Fruit fly (Drosophila melanogaster) whole organism, embryonic: ENCODE measurements around the gene awd.
A peak's percentile ranks its signal among the peaks of the same experiment; 100 is the strongest.

ENCODE experiments used
- Abd-B ChIP-seq: fragments of 200-800 bp; sonication (Bioruptor generic); optimal IDR thresholded peaks from 2 replicates; lab custom pipeline; 2018; ENCODE audit warnings: missing biosample characterization, mild to moderate bottlenecking, missing genetic modification characterization, moderate library complexity
- Antp ChIP-seq: fragments of 200-800 bp; sonication (Bioruptor generic); optimal IDR thresholded peaks from 3 replicates; lab custom pipeline; 2016; ENCODE audit warnings: missing biosample characterization, missing genetic modification characterization
- Atf3 ChIP-seq: fragments of 200-800 bp; sonication (Bioruptor generic); optimal IDR thresholded peaks from 3 replicates; lab custom pipeline; 2016; ENCODE audit warnings: missing biosample characterization, missing genetic modification characterization
- B-H2 ChIP-seq: fragments of 200-800 bp; sonication (Bioruptor generic); optimal IDR thresholded peaks from 2 replicates; lab custom pipeline; 2018; ENCODE audit warnings: missing biosample characterization, mild to moderate bottlenecking, missing genetic modification characterization
- CG10979 ChIP-seq: fragments of 200-800 bp; sonication (Bioruptor generic); optimal IDR thresholded peaks from 2 replicates; lab custom pipeline; 2018; ENCODE audit warnings: missing biosample characterization, mild to moderate bottlenecking, missing genetic modification characterization, moderate library complexity
- CG11398 ChIP-seq: fragments of 200-800 bp; sonication (Bioruptor generic); optimal IDR thresholded peaks from 2 replicates; lab custom pipeline; 2016; ENCODE audit warnings: missing biosample characterization, missing genetic modification characterization
- CG11456 ChIP-seq: fragments of 200-800 bp; sonication (Bioruptor generic); IDR thresholded peaks from 3 replicates; pipeline ENCODE4 v1.3.6; 2022; ENCODE audit warnings: missing biosample characterization, missing genetic modification characterization
- CG12155 ChIP-seq: fragments of 200-800 bp; sonication (Bioruptor generic); optimal IDR thresholded peaks from 3 replicates; lab custom pipeline; 2016; ENCODE audit warnings: missing biosample characterization, missing genetic modification characterization
- CG12391 ChIP-seq: fragments of 200-800 bp; sonication (Bioruptor generic); optimal IDR thresholded peaks from 3 replicates; lab custom pipeline; 2018; ENCODE audit warnings: missing biosample characterization, mild to moderate bottlenecking, missing genetic modification characterization, moderate library complexity
- CG13123 ChIP-seq: fragments of 200-800 bp; sonication (Bioruptor generic); optimal IDR thresholded peaks from 2 replicates; lab custom pipeline; 2016; ENCODE audit warnings: missing biosample characterization, missing genetic modification characterization
- CG13296 ChIP-seq: fragments of 200-800 bp; sonication (Bioruptor generic); optimal IDR thresholded peaks from 3 replicates; lab custom pipeline; 2018; ENCODE audit warnings: missing biosample characterization, mild to moderate bottlenecking, missing genetic modification characterization
- CG14965 ChIP-seq: fragments of 200-800 bp; sonication (Bioruptor generic); optimal IDR thresholded peaks from 2 replicates; lab custom pipeline; 2016; ENCODE audit warnings: missing biosample characterization, missing genetic modification characterization, borderline replicate concordance
- CG1647 ChIP-seq: fragments of 200-800 bp; sonication (Bioruptor generic); optimal IDR thresholded peaks from 3 replicates; lab custom pipeline; 2016; ENCODE audit warnings: missing biosample characterization, missing genetic modification characterization
- CG17328 ChIP-seq: fragments of 200-800 bp; sonication (Bioruptor generic); IDR thresholded peaks from 2 replicates; pipeline ENCODE4 v1.3.6; 2022; ENCODE audit warnings: missing biosample characterization, missing genetic modification characterization
- CG17385 ChIP-seq: fragments of 200-800 bp; sonication (Bioruptor generic); optimal IDR thresholded peaks from 3 replicates; lab custom pipeline; 2018; ENCODE audit warnings: missing biosample characterization, mild to moderate bottlenecking, missing genetic modification characterization
- CG17802 ChIP-seq: fragments of 200-800 bp; sonication (Bioruptor generic); optimal IDR thresholded peaks from 2 replicates; lab custom pipeline; 2018; ENCODE audit warnings: missing biosample characterization, mild to moderate bottlenecking, missing genetic modification characterization, moderate library complexity
- CG2120 ChIP-seq: fragments of 200-800 bp; sonication (Bioruptor generic); optimal IDR thresholded peaks from 3 replicates; lab custom pipeline; 2016; ENCODE audit warnings: missing biosample characterization, missing genetic modification characterization
- CG2712 ChIP-seq: fragments of 200-800 bp; optimal IDR thresholded peaks from 3 replicates; lab custom pipeline; 2019; ENCODE audit warnings: missing biosample characterization, mild to moderate bottlenecking, missing genetic modification characterization, moderate library complexity
- CG30020 ChIP-seq: fragments of 200-800 bp; optimal IDR thresholded peaks from 2 replicates; lab custom pipeline; 2019; ENCODE audit warnings: missing biosample characterization, mild to moderate bottlenecking, missing genetic modification characterization, moderate library complexity
- CG3065 ChIP-seq: fragments of 200-800 bp; sonication (Bioruptor generic); optimal IDR thresholded peaks from 2 replicates; lab custom pipeline; 2016; ENCODE audit warnings: missing biosample characterization, missing genetic modification characterization
- CG6175 ChIP-seq: fragments of 200-800 bp; sonication (Bioruptor generic); IDR thresholded peaks from 3 replicates; pipeline ENCODE4 v1.3.6; 2022; ENCODE audit warnings: missing biosample characterization, missing genetic modification characterization
- CG6791 ChIP-seq: fragments of 200-800 bp; sonication (Bioruptor generic); IDR thresholded peaks from 3 replicates; pipeline ENCODE4 v1.3.6; 2022; ENCODE audit warnings: missing biosample characterization, missing genetic modification characterization; ENCODE audit not compliant: partially characterized antibody
- CG6813 ChIP-seq: fragments of 200-800 bp; sonication (Bioruptor generic); optimal IDR thresholded peaks from 2 replicates; lab custom pipeline; 2017; ENCODE audit warnings: missing biosample characterization, missing genetic modification characterization, mild to moderate bottlenecking, moderate library complexity, missing genetic modification reagents
- CG7987 ChIP-seq: fragments of 200-800 bp; sonication (Bioruptor generic); optimal IDR thresholded peaks from 2 replicates; lab custom pipeline; 2018; ENCODE audit warnings: missing biosample characterization, mild to moderate bottlenecking, missing genetic modification characterization, moderate library complexity
- CG8281 ChIP-seq: fragments of 200-800 bp; sonication (Bioruptor generic); optimal IDR thresholded peaks from 2 replicates; lab custom pipeline; 2018; ENCODE audit warnings: missing biosample characterization, mild to moderate bottlenecking, missing genetic modification characterization, moderate library complexity
- CG9609 ChIP-seq: fragments of 200-800 bp; sonication (Bioruptor generic); optimal IDR thresholded peaks from 3 replicates; lab custom pipeline; 2016; ENCODE audit warnings: missing biosample characterization, missing genetic modification characterization
- CrebB ChIP-seq: fragments of 200-800 bp; sonication (Bioruptor generic); optimal IDR thresholded peaks from 3 replicates; lab custom pipeline; 2018; ENCODE audit warnings: missing biosample characterization, mild to moderate bottlenecking, missing genetic modification characterization
- Gug ChIP-seq: fragments of 200-800 bp; sonication (Bioruptor generic); IDR thresholded peaks from 4 replicates; pipeline ENCODE4 v1.3.6; 2022; ENCODE audit warnings: missing biosample characterization, missing genetic modification characterization
- Hr39 ChIP-seq: fragments of >200 bp; optimal IDR thresholded peaks from 2 replicates; lab custom pipeline; 2017
- Jarid2 ChIP-seq: fragments of 200-800 bp; sonication (Bioruptor generic); optimal IDR thresholded peaks from 3 replicates; lab custom pipeline; 2017; ENCODE audit warnings: mild to moderate bottlenecking, missing biosample characterization, missing genetic modification reagents, missing genetic modification characterization
- Rx ChIP-seq: fragments of 200-800 bp; sonication (Bioruptor generic); IDR thresholded peaks from 2 replicates; pipeline ENCODE4 v1.3.6; 2022; ENCODE audit warnings: missing biosample characterization, missing genetic modification characterization
- Six4 ChIP-seq: fragments of 200-800 bp; sonication (Bioruptor generic); optimal IDR thresholded peaks from 2 replicates; lab custom pipeline; 2016; ENCODE audit warnings: missing biosample characterization, missing genetic modification characterization
- TFAM ChIP-seq: fragments of 200-800 bp; sonication (Bioruptor generic); optimal IDR thresholded peaks from 2 replicates; lab custom pipeline; 2017; ENCODE audit warnings: missing biosample characterization, missing genetic modification characterization, inconsistent platforms
- al ChIP-seq: fragments of 200-800 bp; sonication (Bioruptor generic); IDR thresholded peaks from 2 replicates; pipeline ENCODE4 v1.3.6; 2022; ENCODE audit warnings: missing biosample characterization, missing genetic modification characterization
- aop ChIP-seq: fragments of 200-800 bp; sonication (Bioruptor generic); IDR thresholded peaks from 2 replicates; pipeline ENCODE4 v1.3.6; 2022; ENCODE audit warnings: missing biosample characterization, missing genetic modification characterization
- cad ChIP-seq: fragments of >200 bp; optimal IDR thresholded peaks from 2 replicates; lab custom pipeline; 2017; ENCODE audit warnings: missing biosample characterization, missing genetic modification characterization
- cwo ChIP-seq: fragments of 200-800 bp; sonication (Bioruptor generic); optimal IDR thresholded peaks from 3 replicates; lab custom pipeline; 2017; ENCODE audit warnings: missing biosample characterization, missing genetic modification characterization, mild to moderate bottlenecking, moderate library complexity, missing genetic modification reagents
- dati ChIP-seq: fragments of 200-800 bp; sonication (Bioruptor generic); IDR thresholded peaks from 2 replicates; pipeline ENCODE4 v1.3.6; 2022; ENCODE audit warnings: missing biosample characterization, missing genetic modification characterization
- ewg ChIP-seq: fragments of 200-800 bp; sonication (Bioruptor generic); optimal IDR thresholded peaks from 3 replicates; lab custom pipeline; 2017; ENCODE audit warnings: mild to moderate bottlenecking, missing biosample characterization, missing genetic modification reagents, missing genetic modification characterization
- ftz-f1 ChIP-seq: fragments of 200-800 bp; sonication (Bioruptor generic); optimal IDR thresholded peaks from 2 replicates; lab custom pipeline; 2016; ENCODE audit warnings: missing biosample characterization, missing genetic modification characterization
- gcm ChIP-seq: fragments of 200-800 bp; sonication (Bioruptor generic); optimal IDR thresholded peaks from 2 replicates; lab custom pipeline; 2019; ENCODE audit warnings: missing biosample characterization, mild to moderate bottlenecking, missing genetic modification characterization, moderate library complexity
- gem ChIP-seq: fragments of 200-800 bp; sonication (Bioruptor generic); optimal IDR thresholded peaks from 2 replicates; lab custom pipeline; 2019; ENCODE audit warnings: missing biosample characterization, mild to moderate bottlenecking, missing genetic modification characterization, moderate library complexity
- grn ChIP-seq: fragments of 200-800 bp; sonication (Bioruptor generic); optimal IDR thresholded peaks from 3 replicates; lab custom pipeline; 2017; ENCODE audit warnings: missing biosample characterization, missing genetic modification characterization
- h ChIP-seq: fragments of >200 bp; optimal IDR thresholded peaks from 2 replicates; lab custom pipeline; 2017
- klu ChIP-seq: fragments of 200-800 bp; sonication (Bioruptor generic); IDR thresholded peaks from 2 replicates; pipeline ENCODE4 v1.3.6; 2022; ENCODE audit warnings: missing biosample characterization, missing genetic modification characterization
- pita ChIP-seq: fragments of 200-800 bp; sonication (Bioruptor generic); optimal IDR thresholded peaks from 2 replicates; lab custom pipeline; 2017; ENCODE audit warnings: missing biosample characterization, mild to moderate bottlenecking, missing genetic modification characterization
- prd ChIP-seq, 3 experiments: fragments of >200 bp in 2 of 3; fragments of 200-800 bp in 1 of 3; sonication (Bioruptor generic) in 1 of 3; optimal IDR thresholded peaks in 2 of 3; IDR thresholded peaks in 1 of 3; 2 replicates in 2 of 3; 3 replicates in 1 of 3; pipeline versions ENCODE4 v1.3.6 to Lab custom; 2017 to 2022; ENCODE audit warnings: missing biosample characterization in 1 of 3, missing genetic modification characterization in 1 of 3
- pros ChIP-seq: fragments of 200-800 bp; sonication (Bioruptor generic); optimal IDR thresholded peaks from 3 replicates; lab custom pipeline; 2019; ENCODE audit warnings: missing biosample characterization, mild to moderate bottlenecking, missing genetic modification characterization, moderate library complexity
- psq ChIP-seq: fragments of 200-800 bp; sonication (Bioruptor generic); optimal IDR thresholded peaks from 2 replicates; lab custom pipeline; 2017; ENCODE audit warnings: missing biosample characterization, missing genetic modification characterization
- slp2 ChIP-seq: fragments of 200-800 bp; sonication (Bioruptor generic); optimal IDR thresholded peaks from 2 replicates; lab custom pipeline; 2016; ENCODE audit warnings: missing biosample characterization, missing genetic modification characterization
- usp ChIP-seq: fragments of >200 bp; optimal IDR thresholded peaks from 2 replicates; lab custom pipeline; 2017; ENCODE audit warnings: missing biosample characterization, missing genetic modification characterization
- zfh2 ChIP-seq: fragments of 200-800 bp; sonication (Bioruptor generic); optimal IDR thresholded peaks from 2 replicates; lab custom pipeline; 2016; ENCODE audit warnings: missing biosample characterization, missing genetic modification characterization

Gene awd

DNA sequence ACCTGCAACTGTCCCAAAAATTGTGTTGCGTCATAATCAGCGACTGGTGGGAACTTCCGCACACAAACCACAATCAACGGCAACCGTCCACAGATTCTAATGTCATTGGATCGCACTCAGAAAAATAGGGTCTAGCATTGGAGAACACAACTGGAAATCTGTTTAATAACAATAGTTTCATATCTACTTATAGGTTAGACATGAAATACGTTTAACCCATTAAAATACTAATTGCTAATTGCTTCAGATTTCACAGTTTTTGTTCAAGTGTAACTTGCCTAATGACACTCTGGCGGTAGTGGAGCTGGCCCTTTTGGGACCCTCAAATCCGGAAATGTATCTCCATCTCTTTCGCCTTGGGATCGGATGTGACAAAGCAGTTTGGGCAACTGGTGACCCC lies 49.2 kb downstream of the awd start (continued):
- no peak for TF ChIP-seq usp (GFP tag; lab: Kevin White, UChicago)
- TF ChIP-seq pros = no peak
- TF ChIP-seq grn = no peak
- no peak for TF ChIP-seq CG9609 (GFP tag; lab: Kevin White, UChicago)
- TF ChIP-seq CG17802 (tag; lab: Kevin White, UChicago) = no peak
- TF ChIP-seq CG7987 (GFP tag; lab: Kevin White, UChicago) = no peak
- TF ChIP-seq klu (GFP tag; lab: Robert Waterston, UW) = no peak
- TF ChIP-seq CG6791 (GFP tag; lab: Robert Waterston, UW) = no peak
- no peak for TF ChIP-seq Gug (GFP tag; lab: Robert Waterston, UW)
- no peak for TF ChIP-seq zfh2 (GFP tag; lab: Kevin White, UChicago)
- TF ChIP-seq h (lab: Kevin White, UChicago) = no peak
- peak; percentile 28 for TF ChIP-seq Antp (GFP tag; lab: Kevin White, UChicago)
- TF ChIP-seq ewg (GFP tag; lab: Kevin White, UChicago) = no peak
- TF ChIP-seq prd (optimal IDR thresholded peaks at IDR 0.05; lab: Kevin White, UChicago) = no peak
- TF ChIP-seq prd (GFP tag; IDR thresholded peaks at IDR 0.05; lab: Robert Waterston, UW) = peak; percentile 37; the same call in 1 of the 3 replicates
- no peak for TF ChIP-seq Rx (GFP tag; lab: Robert Waterston, UW)
- TF ChIP-seq CG14965 (GFP tag; lab: Kevin White, UChicago) = no peak
- TF ChIP-seq CG30020 = no peak
- TF ChIP-seq Six4 = no peak
- no peak for TF ChIP-seq CG11398 (GFP tag; lab: Kevin White, UChicago)
- peak; percentile 59 for TF ChIP-seq CG2712 (tag; lab: Kevin White, UChicago)
- TF ChIP-seq CG13123 (GFP tag; lab: Kevin White, UChicago) = no peak
- TF ChIP-seq cad (GFP tag; lab: Kevin White, UChicago) = no peak
- no peak for TF ChIP-seq CrebB (tag; lab: Kevin White, UChicago)
- no peak for TF ChIP-seq CG11456 (GFP tag; lab: Robert Waterston, UW)
- peak; percentile 50; the same call in 1 of the 2 replicates for TF ChIP-seq CG17328
- TF ChIP-seq CG6813 (GFP tag; lab: Kevin White, UChicago) = no peak
- TF ChIP-seq CG17385 (GFP tag; lab: Kevin White, UChicago) = no peak
- TF ChIP-seq CG13296 (GFP tag; lab: Kevin White, UChicago) = no peak
- TF ChIP-seq slp2 (GFP tag; lab: Kevin White, UChicago) = no peak
- TF ChIP-seq dati (GFP tag; lab: Robert Waterston, UW) = no peak
- no peak for TF ChIP-seq Hr39 (lab: Kevin White, UChicago)
- no peak for TF ChIP-seq psq (GFP tag; lab: Kevin White, UChicago)
- TF ChIP-seq B-H2 (GFP tag; lab: Kevin White, UChicago) = no peak
- no peak for TF ChIP-seq Abd-B (GFP tag; lab: Kevin White, UChicago)
- no peak for TF ChIP-seq CG3065 (GFP tag; lab: Kevin White, UChicago)
- peak; percentile 33 for TF ChIP-seq CG10979 (tag; lab: Kevin White, UChicago)
- no peak for TF ChIP-seq CG1647
- no peak for TF ChIP-seq gcm (GFP tag; lab: Kevin White, UChicago)
- peak; percentile 51 for TF ChIP-seq gem
- TF ChIP-seq CG12155 (GFP tag; lab: Kevin White, UChicago) = no peak
- no peak for TF ChIP-seq CG8281 (tag; lab: Kevin White, UChicago)
- TF ChIP-seq cwo (GFP tag; lab: Kevin White, UChicago) = no peak
- TF ChIP-seq aop (GFP tag; lab: Robert Waterston, UW) = no peak
- no peak for TF ChIP-seq pita (GFP tag; lab: Kevin White, UChicago)
- no peak for TF ChIP-seq TFAM (GFP tag; lab: Kevin White, UChicago)
- no peak for TF ChIP-seq CG6175
- TF ChIP-seq CG2120 = no peak
- TF ChIP-seq Jarid2 (GFP tag; lab: Kevin White, UChicago) = no peak
- peak; percentile 42 for TF ChIP-seq CG12391
- TF ChIP-seq Atf3 (GFP tag; lab: Kevin White, UChicago) = peak; percentile 12
- TF ChIP-seq al = no peak
- no peak for TF ChIP-seq ftz-f1 (GFP tag; lab: Kevin White, UChicago)
